Worm (Caenorhabditis elegans) whole organism, L3 larva: Measurements from ENCODE around the gene T27A8.3.

Experiments used
- R02D3.7 ChIP-seq: fragments of 150-350 bp; optimal IDR thresholded peaks from 2 replicates; lab custom pipeline; 2014; ENCODE audit warnings: missing biosample characterization, missing genetic modification characterization
- ZK546.5 ChIP-seq: sonication (generic microtip); optimal IDR thresholded peaks from 2 replicates; lab custom pipeline; 2017; ENCODE audit warnings: missing biosample characterization, missing genetic modification characterization
- aly-2 ChIP-seq: fragments of 150-350 bp; optimal IDR thresholded peaks from 2 replicates; lab custom pipeline; 2014; ENCODE audit warnings: missing biosample characterization, missing genetic modification characterization
- ama-1 ChIP-seq: fragments of 150-350 bp; optimal IDR thresholded peaks from 2 replicates; lab custom pipeline; 2018
- ceh-16 ChIP-seq: sonication (generic microtip); optimal IDR thresholded peaks from 2 replicates; lab custom pipeline; 2017; ENCODE audit warnings: missing biosample characterization, missing genetic modification characterization
- ceh-28 ChIP-seq: fragments of 150-350 bp; optimal IDR thresholded peaks from 2 replicates; lab custom pipeline; 2014; ENCODE audit warnings: missing biosample characterization, missing genetic modification reagents, missing genetic modification characterization
- ceh-82 ChIP-seq: fragments of 150-350 bp; optimal IDR thresholded peaks from 2 replicates; lab custom pipeline; 2014; ENCODE audit warnings: missing biosample characterization, missing genetic modification characterization
- ceh-9 ChIP-seq: sonication (generic microtip); optimal IDR thresholded peaks from 2 replicates; lab custom pipeline; 2018; ENCODE audit warnings: missing biosample characterization, missing genetic modification characterization
- daf-12 ChIP-seq: fragments of 150-350 bp; optimal IDR thresholded peaks from 2 replicates; lab custom pipeline; 2014; ENCODE audit warnings: missing biosample characterization, missing genetic modification reagents, missing genetic modification characterization
- egl-27 ChIP-seq: sonication (generic microtip); optimal IDR thresholded peaks from 4 replicates; lab custom pipeline; 2017; ENCODE audit warnings: missing biosample characterization, missing genetic modification reagents, missing genetic modification characterization
- egl-5 ChIP-seq: fragments of 150-350 bp; optimal IDR thresholded peaks from 2 replicates; lab custom pipeline; 2017; ENCODE audit warnings: missing biosample characterization, missing genetic modification reagents, missing genetic modification characterization, inconsistent platforms
- elt-1 ChIP-seq: fragments of 150-350 bp; optimal IDR thresholded peaks from 2 replicates; lab custom pipeline; 2014; ENCODE audit warnings: missing biosample characterization, missing genetic modification characterization
- elt-2 ChIP-seq: sonication (generic microtip); optimal IDR thresholded peaks from 2 replicates; lab custom pipeline; 2016; ENCODE audit warnings: missing genetic modification reagents, mild to moderate bottlenecking, missing genetic modification characterization, missing compliant biosample characterization
- elt-3 ChIP-seq, 3 experiments: fragments of 150-350 bp in 1 of 3; sonication (generic microtip) in 2 of 3; optimal IDR thresholded peaks; 2 replicates in 2 of 3; 4 replicates in 1 of 3; lab custom pipeline; 2014 to 2017; ENCODE audit warnings: missing biosample characterization in 3 of 3, missing genetic modification characterization in 3 of 3
- eor-1 ChIP-seq, 2 experiments: fragments of 150-350 bp; optimal IDR thresholded peaks; 2 replicates each; lab custom pipeline; 2014 to 2018; ENCODE audit warnings: missing biosample characterization in 2 of 2, missing genetic modification characterization in 2 of 2
- fkh-10 ChIP-seq: sonication (generic microtip); optimal IDR thresholded peaks from 2 replicates; lab custom pipeline; 2017; ENCODE audit warnings: missing biosample characterization, missing genetic modification reagents, missing genetic modification characterization
- fkh-2 ChIP-seq: fragments of 150-350 bp; optimal IDR thresholded peaks from 2 replicates; lab custom pipeline; 2014; ENCODE audit warnings: missing biosample characterization, missing genetic modification reagents, missing genetic modification characterization
- fos-1 ChIP-seq: fragments of 150-350 bp; optimal IDR thresholded peaks from 2 replicates; lab custom pipeline; 2014; ENCODE audit warnings: missing biosample characterization, missing genetic modification characterization
- hmg-11 ChIP-seq: sonication (generic microtip); optimal IDR thresholded peaks from 2 replicates; lab custom pipeline; 2016; ENCODE audit warnings: missing genetic modification characterization, missing compliant biosample characterization
- jun-1 ChIP-seq: fragments of 150-350 bp; optimal IDR thresholded peaks from 2 replicates; lab custom pipeline; 2014; ENCODE audit warnings: missing biosample characterization, missing genetic modification reagents, missing genetic modification characterization
- lin-15B ChIP-seq: fragments of 150-350 bp; optimal IDR thresholded peaks from 2 replicates; lab custom pipeline; 2014; ENCODE audit warnings: missing biosample characterization, missing genetic modification characterization
- lin-39 ChIP-seq: fragments of 150-350 bp; optimal IDR thresholded peaks from 2 replicates; lab custom pipeline; 2018; ENCODE audit warnings: missing biosample characterization, missing genetic modification reagents, missing genetic modification characterization
- lsy-12 ChIP-seq: sonication (generic microtip); optimal IDR thresholded peaks from 2 replicates; lab custom pipeline; 2016; ENCODE audit warnings: mild to moderate bottlenecking, missing genetic modification characterization, missing compliant biosample characterization
- mdl-1 ChIP-seq: fragments of 150-350 bp; optimal IDR thresholded peaks from 2 replicates; lab custom pipeline; 2014; ENCODE audit warnings: missing biosample characterization, missing genetic modification characterization
- mml-1 ChIP-seq: fragments of 150-350 bp; sonication (generic microtip); optimal IDR thresholded peaks from 3 replicates; lab custom pipeline; 2014; ENCODE audit warnings: missing biosample characterization, missing genetic modification characterization
- nfya-1 ChIP-seq: sonication (generic microtip); optimal IDR thresholded peaks from 2 replicates; lab custom pipeline; 2017; ENCODE audit warnings: missing genetic modification characterization, mild to moderate bottlenecking, missing compliant biosample characterization, antibody characterized with exemption, moderate library complexity; ENCODE audit not compliant: insufficient read depth
- nhr-11 ChIP-seq: fragments of 150-350 bp; optimal IDR thresholded peaks from 2 replicates; lab custom pipeline; 2014; ENCODE audit warnings: missing biosample characterization, missing genetic modification characterization
- nhr-12 ChIP-seq: fragments of 150-350 bp; optimal IDR thresholded peaks from 2 replicates; lab custom pipeline; 2014; ENCODE audit warnings: missing biosample characterization, missing genetic modification characterization
- nhr-23 ChIP-seq: fragments of 150-350 bp; optimal IDR thresholded peaks from 2 replicates; lab custom pipeline; 2014; ENCODE audit warnings: missing biosample characterization, missing genetic modification reagents, missing genetic modification characterization
- nhr-237 ChIP-seq: fragments of 150-350 bp; optimal IDR thresholded peaks from 2 replicates; lab custom pipeline; 2014; ENCODE audit warnings: missing biosample characterization, missing genetic modification characterization
- nhr-25 ChIP-seq: sonication (generic microtip); optimal IDR thresholded peaks from 2 replicates; lab custom pipeline; 2017; ENCODE audit warnings: missing biosample characterization, missing genetic modification characterization
- nhr-28 ChIP-seq: fragments of 150-350 bp; optimal IDR thresholded peaks from 2 replicates; lab custom pipeline; 2014; ENCODE audit warnings: missing biosample characterization, missing genetic modification characterization
- nhr-43 ChIP-seq: sonication (generic microtip); optimal IDR thresholded peaks from 2 replicates; lab custom pipeline; 2016; ENCODE audit warnings: mild to moderate bottlenecking, missing genetic modification characterization, missing compliant biosample characterization; ENCODE audit not compliant: poor library complexity, severe bottlenecking
- nhr-67 ChIP-seq: fragments of 150-350 bp; optimal IDR thresholded peaks from 2 replicates; lab custom pipeline; 2014; ENCODE audit warnings: missing biosample characterization, missing genetic modification characterization
- nhr-76 ChIP-seq: fragments of 150-350 bp; sonication (generic microtip); optimal IDR thresholded peaks from 5 replicates; lab custom pipeline; 2014; ENCODE audit warnings: missing biosample characterization, missing genetic modification characterization
- nhr-77 ChIP-seq: fragments of 150-350 bp; optimal IDR thresholded peaks from 2 replicates; lab custom pipeline; 2014; ENCODE audit warnings: missing biosample characterization, missing genetic modification characterization
- pha-4 ChIP-seq: fragments of 150-350 bp; optimal IDR thresholded peaks from 2 replicates; lab custom pipeline; 2014; ENCODE audit warnings: missing biosample characterization, missing genetic modification reagents, missing genetic modification characterization
- pqm-1 ChIP-seq: fragments of 150-350 bp; optimal IDR thresholded peaks from 2 replicates; lab custom pipeline; 2017; ENCODE audit warnings: missing biosample characterization, missing genetic modification characterization, inconsistent platforms
- sea-2 ChIP-seq: fragments of 150-350 bp; sonication (generic microtip); optimal IDR thresholded peaks from 4 replicates; lab custom pipeline; 2014; ENCODE audit warnings: missing biosample characterization, missing genetic modification reagents, missing genetic modification characterization
- skn-1 ChIP-seq: fragments of 150-350 bp; optimal IDR thresholded peaks from 2 replicates; lab custom pipeline; 2014; ENCODE audit warnings: missing biosample characterization, missing genetic modification characterization
- snpc-4 ChIP-seq: fragments of 150-350 bp; optimal IDR thresholded peaks from 2 replicates; lab custom pipeline; 2014; ENCODE audit warnings: missing biosample characterization, missing genetic modification characterization
- tbx-2 ChIP-seq: sonication (generic microtip); optimal IDR thresholded peaks from 2 replicates; lab custom pipeline; 2016; ENCODE audit warnings: mild to moderate bottlenecking, missing genetic modification characterization, missing compliant biosample characterization
- unc-39 ChIP-seq: sonication (generic microtip); optimal IDR thresholded peaks from 4 replicates; lab custom pipeline; 2017; ENCODE audit warnings: missing biosample characterization, missing genetic modification characterization
- unc-62 ChIP-seq: fragments of 150-350 bp; sonication (generic microtip); optimal IDR thresholded peaks from 4 replicates; lab custom pipeline; 2014; ENCODE audit warnings: missing biosample characterization, missing genetic modification reagents, missing genetic modification characterization
- zag-1 ChIP-seq: fragments of 150-350 bp; optimal IDR thresholded peaks from 2 replicates; lab custom pipeline; 2014; ENCODE audit warnings: missing biosample characterization, missing genetic modification characterization
- ztf-11 ChIP-seq: fragments of 150-350 bp; optimal IDR thresholded peaks from 2 replicates; lab custom pipeline; 2014; ENCODE audit warnings: missing biosample characterization, missing genetic modification characterization
- ztf-4 ChIP-seq: fragments of 150-350 bp; optimal IDR thresholded peaks from 2 replicates; lab custom pipeline; 2014; ENCODE audit warnings: missing biosample characterization, missing genetic modification characterization

T27A8.3 gene

ce11 chrX:16056404-16056803 is 6.1 kb upstream of the T27A8.3 start:
- peak; percentile 94 for TF ChIP-seq egl-27 (tag; lab: Kevin White, UChicago)
- TF ChIP-seq nhr-76: peak; percentile 82
- peak; percentile 97 for TF ChIP-seq egl-5 (tag; lab: Kevin White, UChicago)
- TF ChIP-seq mml-1: no peak
- TF ChIP-seq sea-2: no peak
- TF ChIP-seq pha-4 (tag; lab: Kevin White, UChicago): peak; percentile 98
- TF ChIP-seq unc-62: peak; percentile 87
- peak in 1 of 2 experiments; percentile 85 for TF ChIP-seq eor-1 (tag; optimal IDR thresholded peaks at IDR 0.05; lab: Kevin White, UChicago)
- TF ChIP-seq mdl-1: peak; percentile 82
- TF ChIP-seq elt-2: peak; percentile 79
- peak; percentile 75 for TF ChIP-seq ceh-16
- TF ChIP-seq daf-12 (tag; lab: Kevin White, UChicago): peak; percentile 90
- peak; percentile 98 for TF ChIP-seq fkh-10 (GFP tag; lab: Kevin White, UChicago)
- peak; percentile 95 for TF ChIP-seq nhr-11 (tag; lab: Kevin White, UChicago)
- TF ChIP-seq pqm-1 (tag; lab: Kevin White, UChicago): peak; percentile 83
- peak; percentile 40 for TF ChIP-seq nhr-12 (tag; lab: Kevin White, UChicago)
- peak; percentile 99 for TF ChIP-seq ceh-28 (tag; lab: Kevin White, UChicago)
- TF ChIP-seq fos-1 (tag; lab: Kevin White, UChicago): peak; percentile 91
- no peak for TF ChIP-seq unc-39
- peak; percentile 88 for TF ChIP-seq ztf-4
- TF ChIP-seq nhr-28 (tag; lab: Kevin White, UChicago): peak; percentile 89
- TF ChIP-seq lsy-12 (tag; lab: Kevin White, UChicago): peak; percentile 92
- TF ChIP-seq R02D3.7 (tag; lab: Kevin White, UChicago): peak; percentile 93
- TF ChIP-seq ceh-9 (tag; lab: Kevin White, UChicago): no peak
- TF ChIP-seq ZK546.5: peak; percentile 63
- TF ChIP-seq hmg-11 (tag; lab: Kevin White, UChicago): peak; percentile 94
- TF ChIP-seq nhr-67 (tag; lab: Kevin White, UChicago): peak; percentile 74
- peak; percentile 97 for TF ChIP-seq skn-1 (tag; lab: Kevin White, UChicago)
- TF ChIP-seq ztf-11 (tag; lab: Kevin White, UChicago): peak; percentile 50
- peak; percentile 100 for TF ChIP-seq jun-1
- peak; percentile 98 for TF ChIP-seq ceh-82 (tag; lab: Kevin White, UChicago)
- peak; percentile 95 for TF ChIP-seq nfya-1 (tag; lab: Kevin White, UChicago)
- peak; percentile 98 for TF ChIP-seq nhr-23 (tag; lab: Kevin White, UChicago)
- TF ChIP-seq fkh-2 (tag; lab: Kevin White, UChicago): peak; percentile 71
- TF ChIP-seq aly-2 (tag; lab: Kevin White, UChicago): peak; percentile 92
- peak; percentile 98 for TF ChIP-seq tbx-2 (tag; lab: Kevin White, UChicago)
- peak; percentile 14 for TF ChIP-seq elt-1 (tag; lab: Kevin White, UChicago)
- TF ChIP-seq nhr-237 (tag; lab: Kevin White, UChicago): peak; percentile 85
- peak; percentile 99 for TF ChIP-seq nhr-43 (tag; lab: Kevin White, UChicago)
- peak; percentile 96 for TF ChIP-seq snpc-4 (tag; lab: Kevin White, UChicago)
- TF ChIP-seq zag-1 (tag; lab: Kevin White, UChicago): peak; percentile 92
- peak in 2 of 3 experiments; percentile 54 to 97 for TF ChIP-seq elt-3 (tag; optimal IDR thresholded peaks at IDR 0.05; lab: Kevin White, UChicago)
- peak; percentile 97 for TF ChIP-seq nhr-77 (tag; lab: Kevin White, UChicago)
- peak; percentile 2 for TF ChIP-seq ama-1 (lab: Kevin White, UChicago)
- TF ChIP-seq nhr-25: peak; percentile 95
- peak; percentile 99 for TF ChIP-seq lin-39 (tag; lab: Kevin White, UChicago)
- TF ChIP-seq lin-15B (tag; lab: Kevin White, UChicago): peak; percentile 31
